Worm (Caenorhabditis elegans) whole organism, late embryonic: Measurements from ENCODE around the gene C56C10.4.

Experiments used
- C38D4.7 ChIP-seq: fragments of 200-800 bp; sonication (Bioruptor generic); optimal IDR thresholded peaks from 2 replicates; lab custom pipeline; 2018; ENCODE audit warnings: mild to moderate bottlenecking, missing genetic modification characterization, moderate library complexity, missing compliant biosample characterization
- K09A11.1 ChIP-seq: sonication (generic microtip); optimal IDR thresholded peaks from 2 replicates; lab custom pipeline; 2017; ENCODE audit warnings: antibody characterized with exemption, mild to moderate bottlenecking, missing genetic modification characterization, missing compliant biosample characterization; ENCODE audit not compliant: insufficient read depth
- T23F11.4 ChIP-seq: fragments of 200-800 bp; sonication (Bioruptor generic); optimal IDR thresholded peaks from 2 replicates; lab custom pipeline; 2018; ENCODE audit warnings: mild to moderate bottlenecking, missing genetic modification characterization, missing compliant biosample characterization
- Y22D7AL.16 ChIP-seq: sonication (generic microtip); optimal IDR thresholded peaks from 2 replicates; lab custom pipeline; 2016; ENCODE audit warnings: missing genetic modification characterization, missing compliant biosample characterization
- ahr-1 ChIP-seq: sonication (generic microtip); optimal IDR thresholded peaks from 2 replicates; lab custom pipeline; 2016; ENCODE audit warnings: missing genetic modification characterization, missing compliant biosample characterization
- ama-1 ChIP-seq: fragments of 150-350 bp; optimal IDR thresholded peaks from 2 replicates; lab custom pipeline; 2014
- ceh-14 ChIP-seq: sonication (generic microtip); optimal IDR thresholded peaks from 2 replicates; lab custom pipeline; 2016; ENCODE audit warnings: missing genotype, missing genetic modification characterization, missing compliant biosample characterization
- ceh-18 ChIP-seq: sonication (generic microtip); optimal IDR thresholded peaks from 2 replicates; lab custom pipeline; 2016; ENCODE audit warnings: missing genetic modification characterization, missing compliant biosample characterization
- ceh-19 ChIP-seq: fragments of 200-800 bp; sonication (Bioruptor generic); optimal IDR thresholded peaks from 2 replicates; lab custom pipeline; 2018; ENCODE audit warnings: mild to moderate bottlenecking, missing genetic modification characterization, missing compliant biosample characterization
- ceh-2 ChIP-seq: sonication (generic microtip); optimal IDR thresholded peaks from 2 replicates; lab custom pipeline; 2016; ENCODE audit warnings: missing genotype, missing genetic modification characterization, missing compliant biosample characterization
- ceh-22 ChIP-seq: sonication (generic microtip); optimal IDR thresholded peaks from 2 replicates; lab custom pipeline; 2017; ENCODE audit warnings: missing biosample characterization, missing genetic modification characterization
- ceh-24 ChIP-seq: sonication (generic microtip); optimal IDR thresholded peaks from 2 replicates; lab custom pipeline; 2016; ENCODE audit warnings: mild to moderate bottlenecking, missing genetic modification characterization, missing compliant biosample characterization
- ceh-31 ChIP-seq: sonication (generic microtip); optimal IDR thresholded peaks from 2 replicates; lab custom pipeline; 2016; ENCODE audit warnings: missing genetic modification characterization, missing compliant biosample characterization
- ceh-34 ChIP-seq: sonication (generic microtip); optimal IDR thresholded peaks from 2 replicates; lab custom pipeline; 2016; ENCODE audit warnings: mild to moderate bottlenecking, missing genetic modification characterization, missing compliant biosample characterization
- ceh-48 ChIP-seq: sonication (generic microtip); optimal IDR thresholded peaks from 2 replicates; lab custom pipeline; 2016; ENCODE audit warnings: missing genetic modification characterization, inconsistent platforms, missing compliant biosample characterization
- ceh-9 ChIP-seq: sonication (generic microtip); optimal IDR thresholded peaks from 2 replicates; lab custom pipeline; 2016; ENCODE audit warnings: mild to moderate bottlenecking, missing genetic modification characterization, inconsistent platforms, missing compliant biosample characterization
- che-1 ChIP-seq: sonication (generic microtip); optimal IDR thresholded peaks from 2 replicates; lab custom pipeline; 2016; ENCODE audit warnings: mild to moderate bottlenecking, missing genetic modification characterization, missing compliant biosample characterization
- dmd-4 ChIP-seq: sonication (generic microtip); optimal IDR thresholded peaks from 2 replicates; lab custom pipeline; 2016; ENCODE audit warnings: borderline replicate concordance, missing genetic modification characterization, missing compliant biosample characterization
- dve-1 ChIP-seq: sonication (generic microtip); optimal IDR thresholded peaks from 2 replicates; lab custom pipeline; 2017; ENCODE audit warnings: antibody characterized with exemption, mild to moderate bottlenecking, missing genetic modification characterization, missing compliant biosample characterization
- elt-2 ChIP-seq: sonication (generic microtip); optimal IDR thresholded peaks from 2 replicates; lab custom pipeline; 2016; ENCODE audit warnings: missing genetic modification reagents, missing genetic modification characterization, missing compliant biosample characterization
- ets-4 ChIP-seq: sonication (generic microtip); optimal IDR thresholded peaks from 2 replicates; lab custom pipeline; 2016; ENCODE audit warnings: missing genetic modification characterization, missing compliant biosample characterization
- eyg-1 ChIP-seq: sonication (generic microtip); optimal IDR thresholded peaks from 2 replicates; lab custom pipeline; 2016; ENCODE audit warnings: missing genotype, missing genetic modification characterization, missing compliant biosample characterization
- fax-1 ChIP-seq: sonication (generic microtip); optimal IDR thresholded peaks from 2 replicates; lab custom pipeline; 2016; ENCODE audit warnings: missing genotype, missing genetic modification characterization, missing compliant biosample characterization
- gmeb-2 ChIP-seq: sonication (generic microtip); optimal IDR thresholded peaks from 2 replicates; lab custom pipeline; 2016; ENCODE audit warnings: missing genetic modification characterization, inconsistent platforms, missing compliant biosample characterization
- hlh-15 ChIP-seq: sonication (generic microtip); optimal IDR thresholded peaks from 2 replicates; lab custom pipeline; 2016; ENCODE audit warnings: missing genetic modification characterization, missing compliant biosample characterization
- hlh-30 ChIP-seq: sonication (generic microtip); optimal IDR thresholded peaks from 2 replicates; lab custom pipeline; 2017; ENCODE audit warnings: antibody characterized with exemption, missing genetic modification characterization, missing compliant biosample characterization; ENCODE audit not compliant: insufficient read depth
- hlh-6 ChIP-seq: sonication (generic microtip); optimal IDR thresholded peaks from 2 replicates; lab custom pipeline; 2016; ENCODE audit warnings: missing genotype, missing genetic modification characterization, missing compliant biosample characterization
- hlh-8 ChIP-seq: sonication (generic microtip); optimal IDR thresholded peaks from 2 replicates; lab custom pipeline; 2016; ENCODE audit warnings: missing genotype, missing genetic modification characterization, missing compliant biosample characterization
- lim-6 ChIP-seq: sonication (generic microtip); optimal IDR thresholded peaks from 2 replicates; lab custom pipeline; 2016; ENCODE audit warnings: missing genetic modification characterization, missing compliant biosample characterization
- lin-11 ChIP-seq: fragments of 200-800 bp; sonication (Bioruptor generic); optimal IDR thresholded peaks from 2 replicates; lab custom pipeline; 2018; ENCODE audit warnings: mild to moderate bottlenecking, missing genetic modification characterization, missing compliant biosample characterization
- mec-3 ChIP-seq: sonication (generic microtip); optimal IDR thresholded peaks from 2 replicates; lab custom pipeline; 2016; ENCODE audit warnings: borderline replicate concordance, missing genetic modification characterization, missing compliant biosample characterization
- nfya-1 ChIP-seq: sonication (generic microtip); optimal IDR thresholded peaks from 2 replicates; lab custom pipeline; 2017; ENCODE audit warnings: missing genetic modification characterization, mild to moderate bottlenecking, missing compliant biosample characterization, antibody characterized with exemption, moderate library complexity
- nhr-11 ChIP-seq: fragments of 150-350 bp; optimal IDR thresholded peaks from 2 replicates; lab custom pipeline; 2014; ENCODE audit warnings: missing biosample characterization, missing genetic modification characterization
- nhr-232 ChIP-seq: sonication (generic microtip); optimal IDR thresholded peaks from 2 replicates; lab custom pipeline; 2016; ENCODE audit warnings: missing genetic modification characterization, missing compliant biosample characterization
- pag-3 ChIP-seq: sonication (generic microtip); optimal IDR thresholded peaks from 2 replicates; lab custom pipeline; 2016; ENCODE audit warnings: missing compliant biosample characterization, missing genetic modification characterization, borderline replicate concordance
- pat-9 ChIP-seq: fragments of 200-800 bp; sonication (Bioruptor generic); optimal IDR thresholded peaks from 2 replicates; lab custom pipeline; 2018; ENCODE audit warnings: mild to moderate bottlenecking, missing genetic modification characterization, moderate library complexity, missing compliant biosample characterization
- pax-1 ChIP-seq: fragments of 150-350 bp; optimal IDR thresholded peaks from 2 replicates; lab custom pipeline; 2014; ENCODE audit warnings: missing biosample characterization, missing genetic modification characterization
- pha-2 ChIP-seq: sonication (generic microtip); optimal IDR thresholded peaks from 2 replicates; lab custom pipeline; 2017; ENCODE audit warnings: mild to moderate bottlenecking, missing genetic modification characterization, missing compliant biosample characterization
- pha-4 ChIP-seq: fragments of 150-350 bp; optimal IDR thresholded peaks from 2 replicates; lab custom pipeline; 2018; ENCODE audit warnings: missing biosample characterization, missing genetic modification reagents, missing genetic modification characterization
- pqm-1 ChIP-seq: sonication (generic microtip); optimal IDR thresholded peaks from 2 replicates; lab custom pipeline; 2016; ENCODE audit warnings: missing genetic modification characterization, missing compliant biosample characterization
- pros-1 ChIP-seq: fragments of 150-350 bp; optimal IDR thresholded peaks from 2 replicates; lab custom pipeline; 2014; ENCODE audit warnings: missing biosample characterization, missing genetic modification reagents, missing genetic modification characterization
- ref-2 ChIP-seq: sonication (generic microtip); optimal IDR thresholded peaks from 2 replicates; lab custom pipeline; 2016; ENCODE audit warnings: missing genetic modification characterization, missing compliant biosample characterization
- rnt-1 ChIP-seq: sonication (generic microtip); optimal IDR thresholded peaks from 2 replicates; lab custom pipeline; 2016; ENCODE audit warnings: missing genetic modification characterization, missing compliant biosample characterization
- sdc-2 ChIP-seq: sonication (generic microtip); optimal IDR thresholded peaks from 2 replicates; lab custom pipeline; 2016; ENCODE audit warnings: missing genotype, missing genetic modification characterization, missing compliant biosample characterization
- sox-2 ChIP-seq: fragments of 200-800 bp; sonication (Bioruptor generic); IDR thresholded peaks from 2 replicates; pipeline ENCODE4 v1.3.6; 2022; ENCODE audit warnings: missing genetic modification reagents, missing genetic modification characterization, missing compliant biosample characterization
- syd-9 ChIP-seq: sonication (generic microtip); optimal IDR thresholded peaks from 2 replicates; lab custom pipeline; 2016; ENCODE audit warnings: mild to moderate bottlenecking, missing genetic modification characterization, moderate library complexity, missing compliant biosample characterization
- tbx-2 ChIP-seq: sonication (generic microtip); optimal IDR thresholded peaks from 2 replicates; lab custom pipeline; 2016; ENCODE audit warnings: missing genetic modification characterization, missing compliant biosample characterization
- tbx-7 ChIP-seq: sonication (generic microtip); optimal IDR thresholded peaks from 2 replicates; lab custom pipeline; 2016; ENCODE audit warnings: missing genotype, missing genetic modification characterization, missing compliant biosample characterization
- ttx-3 ChIP-seq: sonication (generic microtip); optimal IDR thresholded peaks from 2 replicates; lab custom pipeline; 2016; ENCODE audit warnings: missing genetic modification reagents, missing genetic modification characterization, missing compliant biosample characterization
- unc-42 ChIP-seq: sonication (generic microtip); optimal IDR thresholded peaks from 2 replicates; lab custom pipeline; 2016; ENCODE audit warnings: missing genotype, missing genetic modification characterization, missing compliant biosample characterization
- unc-86 ChIP-seq: sonication (generic microtip); optimal IDR thresholded peaks from 2 replicates; lab custom pipeline; 2016; ENCODE audit warnings: missing genetic modification characterization, missing compliant biosample characterization
- zip-5 ChIP-seq: sonication (generic microtip); optimal IDR thresholded peaks from 2 replicates; lab custom pipeline; 2016; ENCODE audit warnings: missing genetic modification characterization, missing compliant biosample characterization
- ztf-16 ChIP-seq: sonication (generic microtip); optimal IDR thresholded peaks from 2 replicates; lab custom pipeline; 2017; ENCODE audit warnings: missing genetic modification characterization, missing compliant biosample characterization

C56C10.4 gene

DNA sequence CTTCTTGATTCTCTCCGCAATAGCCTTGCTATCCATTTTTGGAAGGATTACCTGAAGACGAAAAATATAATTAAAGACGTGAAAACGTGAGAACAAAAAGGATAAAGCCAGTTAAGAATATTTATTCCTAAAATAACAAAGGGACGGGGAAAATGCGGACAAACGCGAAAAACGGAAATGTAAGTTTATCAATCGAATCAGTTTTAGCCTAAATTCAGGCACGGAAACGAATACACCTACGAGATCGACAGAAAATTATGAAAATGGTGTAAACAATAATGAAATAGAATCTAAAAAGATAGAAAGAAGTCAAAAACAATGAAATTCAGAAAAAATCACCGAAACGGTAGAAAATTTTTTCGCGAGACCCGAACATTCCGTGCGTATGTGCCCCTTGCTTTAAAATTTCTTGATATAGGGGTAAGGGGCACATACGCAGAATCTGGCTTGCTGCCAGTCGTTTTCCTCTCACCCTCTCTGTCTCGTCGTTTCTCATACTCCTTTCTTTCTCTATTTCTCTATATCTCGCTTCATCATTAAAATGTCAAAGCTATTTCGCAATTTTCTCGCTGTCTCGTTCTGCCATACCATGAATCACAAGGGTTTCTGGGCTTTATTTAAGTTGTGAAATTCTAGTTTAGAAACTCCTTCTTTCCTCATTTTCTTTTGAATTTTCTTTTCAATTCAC, 5.9 kb downstream of the C56C10.4 start, which contains the start of gene icd-1:
Gene icd-1, minus strand, starts transcription at position 51 of the 688 bp plus-strand sequence.
- TF ChIP-seq eyg-1 (tag; lab: Kevin White, UChicago) (no peak), unc-42 (tag; lab: Kevin White, UChicago) (peak; percentile 74), ztf-16 (tag; lab: Kevin White, UChicago) (no peak), hlh-6 (tag; lab: Kevin White, UChicago) (no peak), ceh-31 (tag; lab: Kevin White, UChicago) (peak; percentile 88), che-1 (no peak), pqm-1 (no peak), zip-5 (tag; lab: Kevin White, UChicago) (no peak), fax-1 (peak; percentile 0), pag-3 (tag; lab: Kevin White, UChicago) (no peak), nhr-11 (tag; lab: Kevin White, UChicago) (peak; percentile 66), ceh-18 (tag; lab: Kevin White, UChicago) (peak; percentile 93), ceh-22 (tag; lab: Kevin White, UChicago) (no peak), syd-9 (tag; lab: Kevin White, UChicago) (peak; percentile 54), hlh-8 (no peak), mec-3 (tag; lab: Kevin White, UChicago) (no peak), hlh-30 (tag; lab: Kevin White, UChicago) (peak; percentile 80), ceh-14 (tag; lab: Kevin White, UChicago) (peak; percentile 68), T23F11.4 (no peak), dmd-4 (tag; lab: Kevin White, UChicago) (no peak), sox-2 (GFP tag; lab: Robert Waterston, UW) (peak; percentile 4; the same call in 1 of the 2 replicates), unc-86 (tag; lab: Kevin White, UChicago) (peak; percentile 39), gmeb-2 (tag; lab: Kevin White, UChicago) (no peak), K09A11.1 (tag; lab: Kevin White, UChicago) (peak; percentile 60), pat-9 (tag; lab: Kevin White, UChicago) (no peak), tbx-2 (tag; lab: Kevin White, UChicago) (peak; percentile 87), ceh-34 (tag; lab: Kevin White, UChicago) (peak; percentile 79), nhr-232 (tag; lab: Kevin White, UChicago) (no peak), hlh-15 (tag; lab: Kevin White, UChicago) (no peak), lim-6 (tag; lab: Kevin White, UChicago) (peak; percentile 13), dve-1 (tag; lab: Kevin White, UChicago) (peak; percentile 84), ceh-9 (no peak), ceh-2 (no peak), ceh-24 (tag; lab: Kevin White, UChicago) (no peak), sdc-2 (no peak), ceh-19 (GFP tag; lab: Kevin White, UChicago) (no peak), pha-2 (tag; lab: Kevin White, UChicago) (no peak), ama-1 (no peak), C38D4.7 (no peak), ttx-3 (tag; lab: Kevin White, UChicago) (no peak), ets-4 (no peak), pax-1 (tag; lab: Kevin White, UChicago) (peak; percentile 87), pros-1 (peak; percentile 59), ref-2 (tag; lab: Kevin White, UChicago) (peak; percentile 78), ahr-1 (tag; lab: Kevin White, UChicago) (no peak), tbx-7 (no peak), pha-4 (tag; lab: Kevin White, UChicago) (no peak), lin-11 (no peak), ceh-48 (tag; lab: Kevin White, UChicago) (peak; percentile 17), Y22D7AL.16 (tag; lab: Kevin White, UChicago) (no peak), nfya-1 (tag; lab: Kevin White, UChicago) (peak; percentile 96), elt-2 (tag; lab: Kevin White, UChicago) (peak; percentile 66), rnt-1 (tag; lab: Kevin White, UChicago) (peak; percentile 72)
